Worm (Caenorhabditis elegans) whole organism, L1 larva: ENCODE data around the gene R53.8.

Experiments
- C34B4.2 ChIP-seq: sonication (generic microtip); optimal IDR thresholded peaks from 2 replicates; lab custom pipeline; 2017; ENCODE audit warnings: mild to moderate bottlenecking, missing genetic modification characterization, missing compliant biosample characterization
- F16B12.6 ChIP-seq: fragments of 150-350 bp; optimal IDR thresholded peaks from 2 replicates; lab custom pipeline; 2014; ENCODE audit warnings: missing biosample characterization, missing genetic modification characterization
- Y116A8C.19 ChIP-seq: sonication (generic microtip); optimal IDR thresholded peaks from 2 replicates; lab custom pipeline; 2016; ENCODE audit warnings: missing compliant biosample characterization, missing genetic modification characterization, borderline replicate concordance
- aha-1 ChIP-seq: fragments of 150-350 bp; optimal IDR thresholded peaks from 2 replicates; lab custom pipeline; 2014; ENCODE audit warnings: missing biosample characterization, missing genetic modification characterization
- aly-2 ChIP-seq: fragments of 150-350 bp; optimal IDR thresholded peaks from 2 replicates; lab custom pipeline; 2014; ENCODE audit warnings: missing biosample characterization, missing genetic modification characterization
- blmp-1 ChIP-seq: fragments of 150-350 bp; optimal IDR thresholded peaks from 2 replicates; lab custom pipeline; 2014; ENCODE audit warnings: missing biosample characterization, missing genetic modification characterization
- ceh-88 ChIP-seq: fragments of 200-800 bp; sonication (Bioruptor generic); IDR thresholded peaks from 2 replicates; pipeline ENCODE4 v1.3.6; 2022; ENCODE audit warnings: missing genetic modification characterization, missing compliant biosample characterization
- ces-1 ChIP-seq: fragments of 150-350 bp; optimal IDR thresholded peaks from 2 replicates; lab custom pipeline; 2014; ENCODE audit warnings: missing biosample characterization, missing genetic modification reagents, missing genetic modification characterization
- dpl-1 ChIP-seq, 3 experiments: fragments of 150-350 bp in 2 of 3; sonication (generic microtip) in 1 of 3; optimal IDR thresholded peaks; 2 replicates each; lab custom pipeline; 2014 to 2017; ENCODE audit warnings: missing biosample characterization in 3 of 3, missing genetic modification characterization in 3 of 3, missing genetic modification reagents in 3 of 3
- dsc-1 ChIP-seq: sonication (generic microtip); optimal IDR thresholded peaks from 2 replicates; lab custom pipeline; 2016; ENCODE audit warnings: mild to moderate bottlenecking, missing genetic modification characterization, missing compliant biosample characterization
- efl-3 ChIP-seq: fragments of 200-800 bp; sonication (Bioruptor generic); optimal IDR thresholded peaks from 2 replicates; lab custom pipeline; 2018; ENCODE audit warnings: mild to moderate bottlenecking, missing genetic modification characterization, missing compliant biosample characterization
- egl-13 ChIP-seq: sonication (generic microtip); optimal IDR thresholded peaks from 2 replicates; lab custom pipeline; 2016; ENCODE audit warnings: missing genotype, missing genetic modification reagents, missing genetic modification characterization, missing compliant biosample characterization
- egl-27 ChIP-seq, 2 experiments: fragments of 150-350 bp in 1 of 2; sonication (generic microtip); optimal IDR thresholded peaks; 3 replicates each; lab custom pipeline; 2017 to 2018; ENCODE audit warnings: missing biosample characterization in 2 of 2, missing genetic modification characterization in 2 of 2, missing genetic modification reagents in 2 of 2
- fkh-8 ChIP-seq: sonication (generic microtip); optimal IDR thresholded peaks from 2 replicates; lab custom pipeline; 2016; ENCODE audit warnings: mild to moderate bottlenecking, missing genetic modification characterization, missing compliant biosample characterization
- fos-1 ChIP-seq: fragments of 150-350 bp; optimal IDR thresholded peaks from 2 replicates; lab custom pipeline; 2014; ENCODE audit warnings: missing biosample characterization, missing genetic modification characterization
- grh-1 ChIP-seq: fragments of 200-800 bp; sonication (Bioruptor generic); IDR thresholded peaks from 2 replicates; pipeline ENCODE4 v1.3.6; 2022; ENCODE audit warnings: missing genetic modification reagents, missing genetic modification characterization, missing compliant biosample characterization
- hlh-17 ChIP-seq: fragments of 200-800 bp; sonication (Bioruptor generic); optimal IDR thresholded peaks from 2 replicates; lab custom pipeline; 2018; ENCODE audit warnings: missing genetic modification characterization, mild to moderate bottlenecking, missing compliant biosample characterization, moderate library complexity, borderline replicate concordance
- hlh-4 ChIP-seq: sonication (generic microtip); optimal IDR thresholded peaks from 2 replicates; lab custom pipeline; 2016; ENCODE audit warnings: mild to moderate bottlenecking, missing genetic modification characterization, missing compliant biosample characterization
- hpl-2 ChIP-seq: fragments of 150-350 bp; optimal IDR thresholded peaks from 2 replicates; lab custom pipeline; 2014; ENCODE audit warnings: missing biosample characterization, missing genetic modification reagents, missing genetic modification characterization
- irx-1 ChIP-seq: sonication (generic microtip); optimal IDR thresholded peaks from 2 replicates; lab custom pipeline; 2016; ENCODE audit warnings: missing genetic modification characterization, missing compliant biosample characterization
- jun-1 ChIP-seq: fragments of 150-350 bp; optimal IDR thresholded peaks from 2 replicates; lab custom pipeline; 2014; ENCODE audit warnings: missing biosample characterization, missing genetic modification reagents, missing genetic modification characterization
- lin-15B ChIP-seq: fragments of 150-350 bp; sonication (generic microtip); optimal IDR thresholded peaks from 3 replicates; lab custom pipeline; 2014; ENCODE audit warnings: missing biosample characterization, missing genetic modification characterization
- lin-35 ChIP-seq, 2 experiments: fragments of 150-350 bp; optimal IDR thresholded peaks; 2 replicates each; lab custom pipeline; 2014; ENCODE audit warnings: missing biosample characterization in 2 of 2, missing genetic modification characterization in 2 of 2, missing genetic modification reagents in 2 of 2
- lsy-2 ChIP-seq, 2 experiments: fragments of 150-350 bp; optimal IDR thresholded peaks; 2 replicates each; lab custom pipeline; 2014; ENCODE audit warnings: missing biosample characterization in 2 of 2, missing genetic modification characterization in 2 of 2
- nhr-11 ChIP-seq: fragments of 150-350 bp; optimal IDR thresholded peaks from 2 replicates; lab custom pipeline; 2014; ENCODE audit warnings: missing biosample characterization, missing genetic modification characterization
- nhr-19 ChIP-seq: fragments of 200-800 bp; sonication (Bioruptor generic); conservative IDR thresholded peaks from 2 replicates; pipeline ENCODE4 v1.3.6; 2022; ENCODE audit warnings: missing genetic modification characterization, missing compliant biosample characterization
- nhr-237 ChIP-seq: fragments of 150-350 bp; optimal IDR thresholded peaks from 2 replicates; lab custom pipeline; 2014; ENCODE audit warnings: missing biosample characterization, missing genetic modification characterization
- nhr-47 ChIP-seq: sonication (generic microtip); optimal IDR thresholded peaks from 2 replicates; lab custom pipeline; 2016; ENCODE audit warnings: mild to moderate bottlenecking, missing genetic modification characterization, moderate library complexity, missing compliant biosample characterization
- nhr-71 ChIP-seq: sonication (generic microtip); optimal IDR thresholded peaks from 2 replicates; lab custom pipeline; 2016; ENCODE audit warnings: mild to moderate bottlenecking, missing genetic modification characterization, moderate library complexity, missing compliant biosample characterization
- nhr-77 ChIP-seq: fragments of 150-350 bp; optimal IDR thresholded peaks from 2 replicates; lab custom pipeline; 2014; ENCODE audit warnings: missing biosample characterization, missing genetic modification characterization
- nhr-85 ChIP-seq: sonication (generic microtip); peaks from one replicate; lab custom pipeline; 2016; ENCODE audit warnings: missing genetic modification characterization, inconsistent platforms, missing compliant biosample characterization
- nhr-90 ChIP-seq: sonication (generic microtip); optimal IDR thresholded peaks from 2 replicates; lab custom pipeline; 2016; ENCODE audit warnings: mild to moderate bottlenecking, missing genetic modification characterization, missing compliant biosample characterization; ENCODE audit not compliant: poor library complexity
- pag-3 ChIP-seq: sonication (generic microtip); optimal IDR thresholded peaks from 2 replicates; lab custom pipeline; 2017; ENCODE audit warnings: missing genetic modification characterization, mild to moderate bottlenecking, missing compliant biosample characterization, antibody characterized with exemption, borderline replicate concordance; ENCODE audit not compliant: insufficient read depth
- pax-3 ChIP-seq: fragments of 200-800 bp; sonication (Bioruptor generic); optimal IDR thresholded peaks from 2 replicates; lab custom pipeline; 2018; ENCODE audit warnings: mild to moderate bottlenecking, missing genetic modification characterization, moderate library complexity, missing compliant biosample characterization
- skn-1 ChIP-seq: fragments of 150-350 bp; optimal IDR thresholded peaks from 2 replicates; lab custom pipeline; 2014; ENCODE audit warnings: missing biosample characterization, missing genetic modification characterization
- snpc-4 ChIP-seq: fragments of 150-350 bp; optimal IDR thresholded peaks from 2 replicates; lab custom pipeline; 2014; ENCODE audit warnings: missing biosample characterization, missing genetic modification characterization
- snu-23 ChIP-seq: sonication (generic microtip); optimal IDR thresholded peaks from 2 replicates; lab custom pipeline; 2016; ENCODE audit warnings: missing genetic modification characterization, missing compliant biosample characterization
- sox-4 ChIP-seq: sonication (generic microtip); optimal IDR thresholded peaks from 2 replicates; lab custom pipeline; 2016; ENCODE audit warnings: missing genetic modification characterization, missing compliant biosample characterization
- sptf-1 ChIP-seq: fragments of 150-350 bp; optimal IDR thresholded peaks from 2 replicates; lab custom pipeline; 2014; ENCODE audit warnings: missing biosample characterization, missing genetic modification characterization
- sup-37 ChIP-seq: fragments of 200-800 bp; sonication (Bioruptor generic); optimal IDR thresholded peaks from 2 replicates; lab custom pipeline; 2018; ENCODE audit warnings: mild to moderate bottlenecking, missing genetic modification characterization, missing compliant biosample characterization
- tlp-1 ChIP-seq: fragments of 150-350 bp; optimal IDR thresholded peaks from 2 replicates; lab custom pipeline; 2014; ENCODE audit warnings: missing biosample characterization, missing genetic modification characterization
- unc-30 ChIP-seq: sonication (generic microtip); optimal IDR thresholded peaks from 2 replicates; lab custom pipeline; 2017; ENCODE audit warnings: missing biosample characterization, missing genetic modification characterization
- unc-62 ChIP-seq: fragments of 150-350 bp; optimal IDR thresholded peaks from 2 replicates; lab custom pipeline; 2014; ENCODE audit warnings: missing biosample characterization, missing genetic modification reagents, missing genetic modification characterization
- vab-15 ChIP-seq: sonication (generic microtip); optimal IDR thresholded peaks from 2 replicates; lab custom pipeline; 2017; ENCODE audit warnings: missing genotype, mild to moderate bottlenecking, missing genetic modification characterization, missing compliant biosample characterization
- xbp-1 ChIP-seq: sonication (generic microtip); optimal IDR thresholded peaks from 2 replicates; lab custom pipeline; 2016; ENCODE audit warnings: missing genetic modification characterization, missing compliant biosample characterization
- zag-1 ChIP-seq: fragments of 150-350 bp; optimal IDR thresholded peaks from 2 replicates; lab custom pipeline; 2014; ENCODE audit warnings: missing biosample characterization, missing genetic modification characterization
- zip-4 ChIP-seq: fragments of 200-800 bp; sonication (Bioruptor generic); optimal IDR thresholded peaks from 2 replicates; lab custom pipeline; 2018; ENCODE audit warnings: mild to moderate bottlenecking, missing genetic modification characterization, moderate library complexity, missing compliant biosample characterization
- ztf-4 ChIP-seq: fragments of 150-350 bp; optimal IDR thresholded peaks from 2 replicates; lab custom pipeline; 2014; ENCODE audit warnings: missing biosample characterization, missing genetic modification characterization

R53.8 gene

DNA sequence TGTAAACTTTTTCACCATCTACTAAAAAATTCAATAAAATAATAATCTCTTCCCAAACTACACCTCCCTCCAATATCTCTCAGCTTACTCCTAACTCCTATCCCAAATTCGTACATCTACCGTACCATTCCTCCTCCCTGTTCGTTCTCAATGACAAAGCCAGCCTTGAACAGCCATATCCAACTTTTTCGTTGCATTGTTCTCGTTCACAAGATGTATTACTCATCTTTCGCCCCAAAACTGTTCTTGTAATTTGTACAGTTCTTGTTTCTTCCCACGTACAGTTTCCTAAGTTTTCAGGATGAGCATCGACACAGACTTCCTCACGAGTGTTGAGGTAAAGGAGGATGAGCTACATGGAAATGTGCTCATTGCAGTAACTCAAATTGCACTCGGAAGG lies 21.6 kb upstream of the R53.8 start, which contains the start of gene egl-43:
Gene egl-43, plus strand, starts transcription at position 301 of the 400 bp plus-strand sequence.
- TF ChIP-seq tlp-1 (tag; lab: Kevin White, UChicago) (no peak), hpl-2 (no peak), lin-35 (GFP tag; optimal IDR thresholded peaks at IDR 0.05; lab: Kevin White, UChicago) (no peak), nhr-47 (tag; lab: Kevin White, UChicago) (no peak), snu-23 (no peak), nhr-19 (no peak), sup-37 (no peak), grh-1 (GFP tag; lab: Robert Waterston, UW) (no peak), dpl-1 (GFP tag; optimal IDR thresholded peaks at IDR 0.05; lab: Kevin White, UChicago) (no peak), skn-1 (no peak), dsc-1 (tag; lab: Kevin White, UChicago) (no peak), zag-1 (tag; lab: Kevin White, UChicago) (no peak), unc-62 (no peak), aha-1 (no peak), egl-27 (tag; optimal IDR thresholded peaks at IDR 0.05; lab: Kevin White, UChicago) (no peak), aly-2 (no peak), nhr-90 (no peak), fos-1 (tag; lab: Kevin White, UChicago) (no peak)
- TF ChIP-seq, all 84 proteins: peak for 0

DNA sequence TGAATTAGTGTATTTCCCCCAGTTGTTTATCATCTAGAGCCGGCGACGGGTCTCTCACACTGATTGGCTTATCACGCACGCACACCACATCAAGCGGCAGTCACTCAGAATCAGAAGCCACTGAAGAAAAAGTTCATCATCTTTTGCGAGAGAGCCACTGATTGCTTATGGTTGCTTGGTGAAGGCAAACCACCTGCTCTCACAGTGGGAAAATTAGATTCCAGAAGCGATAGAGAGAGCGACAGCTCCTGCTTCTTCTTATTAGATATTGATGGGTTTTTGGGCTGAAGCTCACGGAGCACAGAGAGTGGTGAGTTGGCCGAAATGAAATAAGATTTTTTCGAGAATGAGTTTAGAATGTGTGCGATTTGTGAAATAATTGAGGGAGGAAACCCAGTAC lies 20.4 kb upstream of the R53.8 start:
- peak; percentile 36 for TF ChIP-seq fkh-8
- no peak for TF ChIP-seq irx-1
- no peak for TF ChIP-seq sptf-1 (tag; lab: Kevin White, UChicago)

ce11 chrII:9960127-9960526 lies 16.4 kb upstream of the R53.8 start:
- TF ChIP-seq unc-30 (tag; lab: Kevin White, UChicago) (no peak), lin-15B (tag; lab: Kevin White, UChicago) (no peak), hlh-4 (no peak), sox-4 (tag; lab: Kevin White, UChicago) (no peak), nhr-237 (tag; lab: Kevin White, UChicago) (no peak), nhr-11 (no peak), xbp-1 (tag; lab: Kevin White, UChicago) (no peak), Y116A8C.19 (tag; lab: Kevin White, UChicago) (no peak), lsy-2 (tag; optimal IDR thresholded peaks at IDR 0.05; lab: Kevin White, UChicago) (no peak), nhr-77 (no peak), ztf-4 (tag; lab: Kevin White, UChicago) (no peak), nhr-71 (tag; lab: Kevin White, UChicago) (no peak), nhr-85 (no peak), egl-13 (no peak), efl-3 (GFP tag; lab: Kevin White, UChicago) (no peak), blmp-1 (no peak), zag-1 (tag; lab: Kevin White, UChicago) (no peak), skn-1 (no peak)

- TF ChIP-seq lin-15B (tag; lab: Kevin White, UChicago) (no peak), ceh-88 (GFP tag; lab: Robert Waterston, UW) (no peak), jun-1 (tag; lab: Kevin White, UChicago) (no peak), zip-4 (no peak), ces-1 (GFP tag; lab: Kevin White, UChicago) (no peak), snpc-4 (tag; lab: Kevin White, UChicago) (no peak), hlh-17 (GFP tag; lab: Kevin White, UChicago) (no peak), vab-15 (tag; lab: Kevin White, UChicago) (no peak), pag-3 (tag; lab: Kevin White, UChicago) (no peak), pax-3 (no peak), hlh-4 (no peak), tlp-1 (tag; lab: Kevin White, UChicago) (no peak), C34B4.2 (tag; lab: Kevin White, UChicago) (no peak), nhr-47 (tag; lab: Kevin White, UChicago) (no peak), F16B12.6 (tag; lab: Kevin White, UChicago) (no peak)
- TF ChIP-seq, all 84 proteins: peak for 0
Measured at ce11 chrII:9963808-9964207, 12.7 kb upstream of the R53.8 start.
